Worm (Caenorhabditis elegans) whole organism, L2 larva: ENCODE data around the gene C10B5.3.

Experiments
- elt-3 ChIP-seq: sonication (generic microtip); optimal IDR thresholded peaks from 2 replicates; lab custom pipeline; 2017; ENCODE audit warnings: missing biosample characterization, missing genetic modification characterization
- fos-1 ChIP-seq: fragments of 150-350 bp; optimal IDR thresholded peaks from 2 replicates; lab custom pipeline; 2014; ENCODE audit warnings: missing biosample characterization, missing genetic modification characterization
- lin-11 ChIP-seq: fragments of 150-350 bp; sonication (generic microtip); optimal IDR thresholded peaks from 2 replicates; lab custom pipeline; 2014; ENCODE audit warnings: missing biosample characterization, missing genetic modification characterization, inconsistent platforms, mixed read lengths
- lsy-2 ChIP-seq, 2 experiments: fragments of 150-350 bp in 1 of 2; sonication (generic microtip) in 1 of 2; optimal IDR thresholded peaks; 2 replicates each; lab custom pipeline; 2014 to 2017; ENCODE audit warnings: missing biosample characterization in 2 of 2, missing genetic modification characterization in 2 of 2
- nhr-11 ChIP-seq: fragments of 150-350 bp; optimal IDR thresholded peaks from 2 replicates; lab custom pipeline; 2014; ENCODE audit warnings: missing biosample characterization, missing genetic modification characterization
- sem-4 ChIP-seq: fragments of 150-350 bp; optimal IDR thresholded peaks from 2 replicates; lab custom pipeline; 2014; ENCODE audit warnings: missing biosample characterization, missing genetic modification reagents, missing genetic modification characterization
- sma-3 ChIP-seq: sonication (generic microtip); optimal IDR thresholded peaks from 2 replicates; lab custom pipeline; 2016; ENCODE audit warnings: missing genetic modification reagents, missing genetic modification characterization, missing compliant biosample characterization
- snpc-4 ChIP-seq: fragments of 150-350 bp; optimal IDR thresholded peaks from 2 replicates; lab custom pipeline; 2014; ENCODE audit warnings: missing biosample characterization, missing genetic modification characterization
- unc-39 ChIP-seq: fragments of 150-350 bp; optimal IDR thresholded peaks from 2 replicates; lab custom pipeline; 2014; ENCODE audit warnings: missing biosample characterization, missing genetic modification characterization
- unc-62 ChIP-seq: fragments of 150-350 bp; optimal IDR thresholded peaks from 2 replicates; lab custom pipeline; 2014; ENCODE audit warnings: missing biosample characterization, missing genetic modification reagents, missing genetic modification characterization
- zag-1 ChIP-seq: fragments of 150-350 bp; optimal IDR thresholded peaks from 2 replicates; lab custom pipeline; 2014; ENCODE audit warnings: missing biosample characterization, missing genetic modification characterization

- no peak for TF ChIP-seq lsy-2 (tag; optimal IDR thresholded peaks at IDR 0.05; lab: Kevin White, UChicago)
- TF ChIP-seq snpc-4 (tag; lab: Kevin White, UChicago) = no peak
- no peak for TF ChIP-seq sma-3
- no peak for TF ChIP-seq unc-62 (GFP tag; lab: Kevin White, UChicago)
- no peak for TF ChIP-seq sem-4 (tag; lab: Kevin White, UChicago)
- no peak for TF ChIP-seq lin-11
- TF ChIP-seq elt-3 = no peak
- no peak for TF ChIP-seq fos-1 (tag; lab: Kevin White, UChicago)
- TF ChIP-seq unc-39 (tag; lab: Kevin White, UChicago) = no peak
- TF ChIP-seq nhr-11 = no peak
- TF ChIP-seq zag-1 (tag; lab: Kevin White, UChicago) = no peak
Measured at ce11 chrV:8632788-8633187, 44.8 kb upstream of the C10B5.3 start.
